Worm (Caenorhabditis elegans): ENCODE data around the gene F59A1.11.

The F59A1.11 gene

ce11 chrV:17659228-17659627 is 6.6 kb downstream of the F59A1.11 start, which contains the start of gene fbxa-108 (continued):
- TF ChIP-seq hsf-1 (GFP tag; IDR thresholded peaks at IDR 0.05), result no peak
- no peak for TF ChIP-seq B0261.1 (tag; optimal IDR thresholded peaks at IDR 0.05)
- no peak for TF ChIP-seq akir-1 (GFP tag; optimal IDR thresholded peaks at IDR 0.05)
- TF ChIP-seq lin-35 (GFP tag; optimal IDR thresholded peaks at IDR 0.05), result no peak
- TF ChIP-seq hmg-1.2 (GFP tag; IDR thresholded peaks at IDR 0.05), result no peak
- no peak for TF ChIP-seq Y95B8A.8 (GFP tag; IDR thresholded peaks at IDR 0.05)
- TF ChIP-seq ZK185.1 (tag; optimal IDR thresholded peaks at IDR 0.05; ENCODE audit: poor library complexity, severe bottlenecking), result no peak
- TF ChIP-seq attf-3 (GFP tag; conservative IDR thresholded peaks at IDR 0.05), result no peak
- no peak for TF ChIP-seq cebp-2 (GFP tag; IDR thresholded peaks at IDR 0.05)
- no peak for TF ChIP-seq somi-1 (GFP tag; optimal IDR thresholded peaks at IDR 0.05)
- no peak for TF ChIP-seq T26A5.8 (tag; optimal IDR thresholded peaks at IDR 0.05)
- TF ChIP-seq Y53F4B.3 (GFP tag; IDR thresholded peaks at IDR 0.05), result no peak
- no peak for TF ChIP-seq repo-1 (tag; optimal IDR thresholded peaks at IDR 0.05)
- 0 out of 2 replicates have a peak, but pooled peaks have one; percentile 46 for TF ChIP-seq egl-44 (GFP tag; IDR thresholded peaks at IDR 0.05)
- TF ChIP-seq ztf-28 (GFP tag; IDR thresholded peaks at IDR 0.05), result no peak
- peak; percentile 79 for TF ChIP-seq ztf-22 (GFP tag; optimal IDR thresholded peaks at IDR 0.05)
- no peak for TF ChIP-seq snpc-3.4 (tag; optimal IDR thresholded peaks at IDR 0.05)
- no peak for TF ChIP-seq F33H1.4 (GFP tag; IDR thresholded peaks at IDR 0.05)
- no peak for TF ChIP-seq sea-2 (GFP tag; IDR thresholded peaks at IDR 0.05)
- TF ChIP-seq bed-2 (GFP tag; IDR thresholded peaks at IDR 0.05), result no peak
- no peak for TF ChIP-seq F39B2.1 (GFP tag; IDR thresholded peaks at IDR 0.05)
- TF ChIP-seq atf-7 (tag; optimal IDR thresholded peaks at IDR 0.05), result peak; percentile 78
- TF ChIP-seq dox-1 (GFP tag; IDR thresholded peaks at IDR 0.05), result peak; percentile 55; the same call in 1 of the 2 replicates
- no peak for TF ChIP-seq nhr-120 (GFP tag; IDR thresholded peaks at IDR 0.05)
- TF ChIP-seq tbp1 (GFP tag; optimal IDR thresholded peaks at IDR 0.05), result peak; percentile 22
- TF ChIP-seq ztf-26 (tag; optimal IDR thresholded peaks at IDR 0.05), result no peak
- TF ChIP-seq ceh-91 (GFP tag; IDR thresholded peaks at IDR 0.05), result no peak
- peak; percentile 99 for TF ChIP-seq nhr-80 (tag; optimal IDR thresholded peaks at IDR 0.05)
- no peak for TF ChIP-seq K11D2.4 (GFP tag; IDR thresholded peaks at IDR 0.05)
- TF ChIP-seq ets-4 (GFP tag; optimal IDR thresholded peaks at IDR 0.05), result peak; percentile 67
- no peak for TF ChIP-seq madf-8 (GFP tag; conservative IDR thresholded peaks at IDR 0.05)
- TF ChIP-seq lir-1 (GFP tag; conservative IDR thresholded peaks at IDR 0.05), result no peak
- no peak for TF ChIP-seq attf-6 (GFP tag; IDR thresholded peaks at IDR 0.05)
- no peak for TF ChIP-seq F10E7.11 (tag; optimal IDR thresholded peaks at IDR 0.05)
- peak; percentile 14 to 35 for TF ChIP-seq let-607 (tag; optimal IDR thresholded peaks at IDR 0.05)
- TF ChIP-seq nfyb-1 (GFP tag; IDR thresholded peaks at IDR 0.05), result peak; percentile 60; the same call in 1 of the 2 replicates
- peak; percentile 13 for TF ChIP-seq attf-5 (GFP tag; optimal IDR thresholded peaks at IDR 0.05)
- no peak for TF ChIP-seq hrde-1 (tag; optimal IDR thresholded peaks at IDR 0.05; ENCODE audit: borderline replicate concordance)
- no peak for TF ChIP-seq ceh-40 (GFP tag; IDR thresholded peaks at IDR 0.05)
- TF ChIP-seq F55B11.4 (tag; optimal IDR thresholded peaks at IDR 0.05; ENCODE audit: borderline replicate concordance, insufficient read depth), result no peak
- peak; percentile 59 for TF ChIP-seq nhr-90 (tag; optimal IDR thresholded peaks at IDR 0.05)
- TF ChIP-seq nhr-179 (tag; optimal IDR thresholded peaks at IDR 0.05), result no peak
- TF ChIP-seq ceh-79 (tag; optimal IDR thresholded peaks at IDR 0.05), result no peak
- TF ChIP-seq lag-1 (GFP tag; IDR thresholded peaks at IDR 0.05), result no peak
- no peak for TF ChIP-seq F37B4.10 (GFP tag; IDR thresholded peaks at IDR 0.05)
- peak; percentile 17 for TF ChIP-seq unc-62 (GFP tag; optimal IDR thresholded peaks at IDR 0.05)
- peak; percentile 10 for TF ChIP-seq F23B12.7 (tag; optimal IDR thresholded peaks at IDR 0.05; ENCODE audit: insufficient read depth)
- TF ChIP-seq mes-4 (tag; optimal IDR thresholded peaks at IDR 0.05), result no peak
- TF ChIP-seq mxl-1 (tag; optimal IDR thresholded peaks at IDR 0.05), result no peak
